Worm (Caenorhabditis elegans): ENCODE data around the gene C32D5.4.

The C32D5.4 gene

DNA sequence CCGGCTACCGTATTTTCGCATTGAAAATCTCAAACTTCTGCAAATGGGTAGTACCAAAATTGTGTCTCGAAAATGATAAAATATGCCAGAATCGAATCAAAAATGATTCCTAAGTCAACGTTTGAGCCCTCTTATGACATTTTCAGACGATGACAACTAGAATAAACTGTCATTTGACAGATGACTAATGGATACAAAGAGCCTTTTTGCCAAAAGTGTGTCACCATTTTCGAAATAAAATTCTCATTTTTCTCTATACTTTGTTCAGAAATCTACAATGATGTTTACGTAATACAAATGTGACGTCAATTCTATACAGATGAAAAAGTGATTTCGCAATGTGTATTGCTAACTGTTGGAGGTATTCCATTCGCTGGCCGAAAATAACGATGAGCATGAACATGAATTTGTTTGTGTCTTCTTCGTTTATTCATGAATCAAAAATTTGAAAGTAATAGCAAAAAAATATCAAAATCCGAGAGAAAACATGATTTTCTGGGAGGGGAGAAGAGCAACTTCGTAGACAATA lies 23.7 kb upstream of the C32D5.4 start:
- no peak for TF ChIP-seq W03F9.2 (tag; optimal IDR thresholded peaks at IDR 0.05)
- TF ChIP-seq dao-5 (tag; optimal IDR thresholded peaks at IDR 0.05) = no peak
- no peak for TF ChIP-seq him-1 (tag; optimal IDR thresholded peaks at IDR 0.05)

DNA sequence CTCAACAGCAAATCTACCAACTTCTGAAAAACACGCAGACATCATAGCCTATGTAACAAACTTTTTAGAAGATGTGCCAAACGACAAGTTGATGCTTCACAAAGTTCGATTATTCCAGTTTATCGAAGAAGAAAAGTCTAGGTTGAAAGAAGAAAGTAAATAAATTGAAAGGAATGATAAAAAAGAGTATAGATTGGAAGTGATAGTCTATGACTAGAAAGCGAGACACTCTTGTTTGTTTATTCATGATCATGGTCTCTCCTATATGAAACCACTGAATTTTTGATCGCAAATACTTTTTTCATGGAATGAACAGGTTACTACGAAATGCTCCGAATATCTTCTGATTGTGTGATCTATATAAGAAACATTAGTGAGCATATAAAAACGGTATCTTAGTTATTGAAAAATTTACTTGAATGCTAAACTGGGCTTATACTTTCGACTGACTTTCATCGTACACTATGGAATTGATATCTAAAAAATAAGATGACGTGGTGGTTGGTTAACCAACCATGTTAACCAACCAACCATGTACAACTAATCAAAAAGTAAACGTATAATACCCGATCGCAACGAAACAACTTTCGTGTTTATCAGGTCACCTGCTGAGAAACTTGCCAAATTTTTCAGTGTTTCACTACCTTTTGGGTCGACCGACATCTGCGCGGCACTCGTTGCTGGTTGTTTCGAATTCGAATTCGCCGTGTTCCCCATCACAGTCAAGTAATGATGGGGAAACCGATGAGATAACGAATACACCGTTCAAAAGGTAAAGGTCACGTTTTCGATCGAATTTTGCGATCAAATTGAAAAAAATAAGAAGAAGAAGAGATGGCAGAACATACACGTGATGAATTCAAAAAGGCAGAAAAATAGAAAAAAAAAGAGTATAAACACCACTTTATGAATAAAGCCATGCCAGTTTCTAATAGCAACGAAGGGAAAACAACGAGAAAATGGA lies 22.6 kb upstream of the C32D5.4 start, which contains the start of gene C32D5.8:
C32D5.8 (minus strand) TSS at position 770 of the 964 bp plus-strand sequence.
- TF ChIP-seq dao-5 (tag; optimal IDR thresholded peaks at IDR 0.05) (no peak), W03F9.2 (tag; optimal IDR thresholded peaks at IDR 0.05) (no peak), him-1 (tag; optimal IDR thresholded peaks at IDR 0.05) (no peak)

DNA sequence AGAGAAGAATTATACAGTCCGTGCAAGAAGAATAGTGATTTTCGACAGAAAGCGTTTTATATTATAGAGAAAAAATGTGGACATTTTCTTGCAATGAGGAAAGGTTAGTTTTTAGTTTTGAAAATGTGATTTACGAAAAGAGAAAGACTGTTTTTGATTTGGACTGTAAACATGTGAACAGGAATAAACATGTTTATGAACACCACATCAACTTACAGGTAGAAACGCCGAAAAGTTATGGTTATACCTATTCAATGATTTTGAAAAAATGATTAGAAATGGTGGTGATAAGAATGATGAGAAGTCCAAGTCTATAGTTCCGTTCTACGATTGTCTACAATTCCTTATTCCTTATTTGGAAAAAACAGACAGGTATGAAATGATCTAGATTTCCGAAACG lies 21.6 kb upstream of the C32D5.4 start:
- no peak for TF ChIP-seq W03F9.2 (tag; optimal IDR thresholded peaks at IDR 0.05)
- TF ChIP-seq dao-5 (tag; optimal IDR thresholded peaks at IDR 0.05) = no peak
- TF ChIP-seq him-1 (tag; optimal IDR thresholded peaks at IDR 0.05) = no peak

DNA sequence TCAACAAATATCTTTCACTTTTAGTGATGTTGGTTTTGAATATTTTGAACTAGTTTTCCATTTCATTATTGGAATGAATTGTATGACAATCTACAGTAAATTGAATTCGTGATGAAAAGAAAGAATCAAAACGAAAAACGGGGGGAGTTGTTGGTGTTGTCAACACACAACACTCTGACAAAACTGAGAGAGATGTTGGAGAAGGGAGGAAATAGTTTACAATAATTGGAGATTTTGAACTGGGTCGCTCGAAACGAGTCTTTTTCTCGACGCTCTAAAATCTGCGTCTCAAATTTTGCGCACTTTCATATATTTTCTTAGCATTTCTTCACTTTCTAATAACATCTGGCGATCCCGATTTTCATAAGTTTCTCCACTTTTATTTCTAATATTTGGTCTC lies 21.0 kb upstream of the C32D5.4 start, which contains the start of gene txt-18:
txt-18 (plus strand) TSS at position 180 of the 400 bp plus-strand sequence.
- TF ChIP-seq W03F9.2 (tag; optimal IDR thresholded peaks at IDR 0.05) = no peak
- no peak for TF ChIP-seq dao-5 (tag; optimal IDR thresholded peaks at IDR 0.05)
- TF ChIP-seq him-1 (tag; optimal IDR thresholded peaks at IDR 0.05) = no peak

DNA sequence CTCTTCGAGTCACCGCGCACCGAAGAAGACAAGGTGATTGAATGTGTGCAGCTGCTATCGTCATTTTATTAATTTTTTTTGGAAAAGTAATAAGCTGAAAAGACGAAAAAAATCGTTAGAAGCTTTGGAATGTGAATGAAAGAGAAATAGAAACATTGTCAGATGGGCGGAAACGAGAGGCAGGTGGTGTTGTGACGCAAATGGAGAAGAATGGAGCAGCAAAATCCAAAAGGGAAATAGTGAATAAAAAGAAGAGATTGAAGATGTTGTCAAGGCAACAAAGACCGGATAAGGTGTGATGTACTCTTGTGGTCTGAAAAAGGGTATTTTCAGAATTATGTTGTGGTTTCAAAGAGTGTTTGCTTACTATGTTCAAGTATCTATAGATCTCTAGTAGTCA lies 19.6 kb upstream of the C32D5.4 start:
- no peak for TF ChIP-seq him-1 (tag; optimal IDR thresholded peaks at IDR 0.05)
- TF ChIP-seq dao-5 (tag; optimal IDR thresholded peaks at IDR 0.05) = no peak
- no peak for TF ChIP-seq W03F9.2 (tag; optimal IDR thresholded peaks at IDR 0.05)

DNA sequence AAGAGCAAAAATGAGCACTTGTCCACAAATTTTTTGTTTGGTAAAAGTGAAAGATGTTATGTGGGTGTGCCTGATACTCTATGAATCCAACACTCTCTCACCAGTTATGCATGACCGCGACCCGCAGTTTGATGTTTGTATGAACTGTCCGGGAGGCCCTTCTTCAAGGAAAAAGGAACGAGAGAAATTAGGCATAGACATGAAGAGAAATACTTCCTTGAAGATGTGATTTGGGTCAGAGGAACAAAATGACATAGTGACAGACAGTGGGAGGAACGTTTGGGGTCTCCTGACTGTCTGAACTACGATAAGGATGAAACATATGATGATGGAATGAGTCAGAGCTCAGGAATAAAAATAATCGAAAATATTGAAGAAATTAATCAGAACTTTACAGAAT lies 18.2 kb upstream of the C32D5.4 start:
- no peak for TF ChIP-seq W03F9.2 (tag; optimal IDR thresholded peaks at IDR 0.05)
- no peak for TF ChIP-seq dao-5 (tag; optimal IDR thresholded peaks at IDR 0.05)
- no peak for TF ChIP-seq him-1 (tag; optimal IDR thresholded peaks at IDR 0.05)

DNA sequence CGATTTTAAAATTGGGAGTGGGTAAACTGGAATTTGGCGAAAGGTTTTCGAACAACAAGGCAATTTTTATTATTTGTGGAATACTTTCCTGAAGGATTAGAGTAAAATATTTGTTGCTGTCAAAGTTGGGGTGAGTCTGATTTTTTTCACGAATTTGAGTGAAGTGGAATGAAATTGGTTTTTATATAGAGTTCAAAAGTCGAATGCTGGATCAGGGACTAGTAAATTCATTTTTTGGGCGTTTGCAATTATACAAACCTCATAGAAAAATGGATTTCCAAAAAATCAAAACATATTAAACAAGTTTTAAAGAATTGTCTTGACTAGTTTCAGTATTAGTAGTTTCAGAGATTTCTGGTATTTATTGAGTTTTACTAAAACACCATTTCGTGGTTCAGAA lies 17.1 kb upstream of the C32D5.4 start, which contains the start of gene C32D5.7:
C32D5.7 (minus strand) TSS at position 101 of the 400 bp plus-strand sequence.
- no peak for TF ChIP-seq him-1 (tag; optimal IDR thresholded peaks at IDR 0.05)
- TF ChIP-seq W03F9.2 (tag; optimal IDR thresholded peaks at IDR 0.05) = no peak
- TF ChIP-seq dao-5 (tag; optimal IDR thresholded peaks at IDR 0.05) = no peak

DNA sequence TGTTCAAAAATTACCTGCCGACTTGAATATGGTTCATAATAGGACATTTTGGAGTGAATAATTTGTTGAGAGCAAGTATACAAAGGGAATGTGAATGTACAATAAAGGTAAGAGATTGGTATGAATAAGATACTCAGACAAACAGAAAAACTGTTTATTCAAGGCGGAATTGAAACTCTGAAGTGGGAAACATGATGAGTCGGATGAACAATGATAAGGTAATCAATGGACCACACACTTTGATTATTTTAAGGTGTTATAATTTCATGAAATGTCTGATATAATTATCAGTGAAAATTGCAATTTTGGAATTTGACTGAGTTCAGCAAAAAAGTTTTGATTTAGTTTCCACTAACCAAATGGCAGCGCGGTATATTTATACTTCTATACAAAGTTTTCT lies 16.6 kb upstream of the C32D5.4 start:
- TF ChIP-seq dao-5 (tag; optimal IDR thresholded peaks at IDR 0.05) (no peak), him-1 (tag; optimal IDR thresholded peaks at IDR 0.05) (no peak), W03F9.2 (tag; optimal IDR thresholded peaks at IDR 0.05) (no peak)

DNA sequence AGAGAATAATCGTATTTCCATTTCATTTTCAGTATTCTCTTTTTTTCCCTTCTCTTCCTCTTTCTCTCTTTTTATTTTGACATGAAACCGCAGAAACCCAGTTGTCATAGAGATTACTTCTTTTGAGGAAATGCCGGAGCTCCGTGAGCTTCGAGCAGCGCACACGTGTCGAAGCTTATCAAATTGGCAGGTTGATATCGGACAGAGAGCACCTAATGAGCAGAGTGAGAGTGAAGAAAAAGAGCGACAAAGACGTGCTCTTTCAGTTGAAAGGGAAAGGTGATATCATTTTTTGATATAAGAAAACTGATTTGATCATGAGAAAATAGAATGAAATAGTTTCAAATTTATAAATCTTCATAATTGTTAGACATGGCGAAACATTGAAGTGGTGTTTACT lies 12.5 kb upstream of the C32D5.4 start, which contains the start of gene C32D5.14:
C32D5.14 (plus strand) TSS at position 131 of the 400 bp plus-strand sequence.
- no peak for TF ChIP-seq W03F9.2 (tag; optimal IDR thresholded peaks at IDR 0.05)
- TF ChIP-seq him-1 (tag; optimal IDR thresholded peaks at IDR 0.05) = no peak

DNA sequence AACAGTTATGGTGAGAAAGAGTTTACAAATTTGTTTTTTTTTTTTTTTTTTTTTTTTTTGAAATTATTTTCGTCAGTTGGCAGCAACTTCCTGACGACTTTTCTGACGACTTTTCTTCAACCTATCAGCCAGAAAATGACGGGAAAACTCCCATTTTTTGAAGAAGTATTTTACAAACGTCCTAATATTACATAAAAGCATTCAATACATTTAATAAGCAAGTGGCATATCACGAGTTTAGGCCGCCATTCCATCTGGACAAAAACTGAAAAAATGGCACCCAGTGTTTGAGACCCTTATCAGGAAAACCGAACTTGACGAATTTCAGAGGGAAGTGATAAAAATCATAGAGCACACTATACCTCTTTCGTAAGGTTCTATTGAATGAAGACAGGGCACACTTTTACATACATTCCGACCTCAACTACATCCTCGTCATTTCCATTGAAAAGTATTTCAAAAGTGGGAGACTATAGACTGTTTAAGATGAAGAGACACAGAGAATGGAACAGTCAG lies 11.9 kb upstream of the C32D5.4 start:
- TF ChIP-seq him-1 (tag; optimal IDR thresholded peaks at IDR 0.05) = no peak
- no peak for TF ChIP-seq W03F9.2 (tag; optimal IDR thresholded peaks at IDR 0.05)
- TF ChIP-seq dao-5 (tag; optimal IDR thresholded peaks at IDR 0.05) = no peak

DNA sequence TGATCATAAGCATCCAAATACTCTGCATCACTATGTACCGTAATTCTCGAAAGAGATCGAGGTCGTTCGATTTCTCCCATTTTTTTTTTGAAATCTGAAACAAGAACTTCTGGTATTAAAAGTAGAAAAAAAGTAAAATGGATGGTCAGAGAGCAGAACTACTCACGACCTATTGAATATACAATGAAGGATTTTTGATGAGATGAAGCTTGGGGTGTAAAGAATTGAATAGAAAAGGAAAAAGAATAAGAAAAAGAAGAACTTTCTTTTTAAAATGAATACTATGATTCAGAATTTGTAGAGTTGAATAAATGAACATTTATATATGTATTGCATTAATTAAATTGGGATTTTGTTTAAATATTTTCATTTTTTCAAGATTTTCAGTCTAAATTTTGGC lies 11.0 kb upstream of the C32D5.4 start, which contains the start of gene ttc-39B:
ttc-39B (minus strand) TSS at position 101 of the 400 bp plus-strand sequence.
- TF ChIP-seq dao-5 (tag; optimal IDR thresholded peaks at IDR 0.05) (no peak), W03F9.2 (tag; optimal IDR thresholded peaks at IDR 0.05) (no peak), him-1 (tag; optimal IDR thresholded peaks at IDR 0.05) (no peak)

DNA sequence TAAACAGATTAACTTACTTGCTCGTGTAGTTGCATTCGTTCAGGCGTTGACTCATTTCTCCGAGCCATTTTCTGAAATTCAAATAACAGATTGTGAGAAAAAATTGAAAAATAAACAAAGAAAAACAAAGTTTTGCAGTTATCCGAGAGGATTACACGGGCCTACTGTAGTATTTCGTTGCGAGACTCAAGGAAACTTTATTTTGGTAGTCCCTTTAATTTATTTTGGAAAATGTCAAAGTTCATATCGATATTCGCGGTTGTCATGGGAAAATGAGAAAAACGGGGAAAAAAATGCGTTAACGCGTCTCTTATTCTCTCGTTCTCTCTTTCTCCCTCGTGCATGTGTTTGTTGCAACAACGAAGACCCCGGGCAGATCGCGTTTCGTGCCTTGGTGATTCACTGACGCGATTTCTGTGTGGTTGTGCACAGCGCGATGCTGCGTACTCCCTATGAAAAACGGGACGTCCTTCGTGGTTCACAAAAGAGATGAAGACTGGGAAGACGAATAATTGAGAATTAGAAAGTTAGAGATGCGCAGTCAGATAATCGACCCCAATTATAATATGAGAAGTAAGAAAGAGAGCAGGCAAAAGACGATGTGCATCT lies 8.4 kb upstream of the C32D5.4 start, which contains the start of gene set-4:
set-4 (minus strand) TSS at position 120 of the 609 bp plus-strand sequence.
- TF ChIP-seq W03F9.2 (tag; optimal IDR thresholded peaks at IDR 0.05) = peak; percentile 51
- TF ChIP-seq dao-5 (tag; optimal IDR thresholded peaks at IDR 0.05) = no peak
- peak; percentile 78 for TF ChIP-seq him-1 (tag; optimal IDR thresholded peaks at IDR 0.05)

DNA sequence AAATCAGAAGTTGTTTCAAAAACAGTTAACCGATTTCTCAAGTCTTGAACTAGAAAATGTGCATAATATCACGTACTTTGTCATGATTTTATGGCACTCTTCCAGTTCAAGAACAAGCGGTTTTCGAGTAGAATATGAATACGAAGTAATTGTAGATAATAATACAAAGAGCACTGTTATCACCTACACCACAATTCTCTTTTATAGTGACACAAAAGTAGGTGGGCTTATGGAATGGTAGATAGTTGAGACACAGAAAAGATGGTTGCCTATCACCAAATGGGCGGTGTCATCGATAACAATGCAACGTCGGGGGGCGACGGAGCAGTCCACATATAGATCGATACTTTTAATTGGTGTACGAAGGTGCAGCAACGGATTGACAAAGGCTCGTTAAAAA lies 5.8 kb upstream of the C32D5.4 start:
- TF ChIP-seq dao-5 (tag; optimal IDR thresholded peaks at IDR 0.05) = no peak
- no peak for TF ChIP-seq him-1 (tag; optimal IDR thresholded peaks at IDR 0.05)
- no peak for TF ChIP-seq W03F9.2 (tag; optimal IDR thresholded peaks at IDR 0.05)

Measured in whole organism, L4/young adult.